Fruit fly (Drosophila melanogaster) whole organism, embryonic: ENCODE data around the gene Cyp4d14.

Experiments
- Atf6 ChIP-seq: fragments of 200-800 bp; sonication (Bioruptor generic); IDR thresholded peaks from 2 replicates; pipeline ENCODE4 v1.3.6; 2022; ENCODE audit warnings: missing biosample characterization, missing genetic modification characterization
- CG10979 ChIP-seq: fragments of 200-800 bp; sonication (Bioruptor generic); optimal IDR thresholded peaks from 2 replicates; lab custom pipeline; 2018; ENCODE audit warnings: missing biosample characterization, mild to moderate bottlenecking, missing genetic modification characterization, moderate library complexity
- CG14050 ChIP-seq: fragments of 200-800 bp; sonication (Bioruptor generic); IDR thresholded peaks from 3 replicates; pipeline ENCODE4 v1.3.6; 2022; ENCODE audit warnings: missing biosample characterization, missing genetic modification characterization
- CG31365 ChIP-seq: fragments of 200-800 bp; sonication (Bioruptor generic); optimal IDR thresholded peaks from 2 replicates; lab custom pipeline; 2018; ENCODE audit warnings: missing biosample characterization, mild to moderate bottlenecking, missing genetic modification characterization
- CG4617 ChIP-seq: fragments of 200-800 bp; sonication (Bioruptor generic); optimal IDR thresholded peaks from 3 replicates; lab custom pipeline; 2016; ENCODE audit warnings: missing biosample characterization, missing genetic modification characterization, borderline replicate concordance
- HLHmδ ChIP-seq: fragments of 200-800 bp; sonication (Bioruptor generic); optimal IDR thresholded peaks from 2 replicates; lab custom pipeline; 2018; ENCODE audit warnings: missing biosample characterization, mild to moderate bottlenecking, missing genetic modification characterization, moderate library complexity
- Hr51 ChIP-seq, 2 experiments: fragments of 200-800 bp; sonication (Bioruptor generic); optimal IDR thresholded peaks; 2 replicates in 1 of 2; 3 replicates in 1 of 2; lab custom pipeline; 2016 to 2018; ENCODE audit warnings: missing biosample characterization in 2 of 2, missing genetic modification characterization in 2 of 2, mild to moderate bottlenecking in 1 of 2, moderate library complexity in 1 of 2
- knrl ChIP-seq: fragments of 200-800 bp; sonication (Bioruptor generic); IDR thresholded peaks from 3 replicates; pipeline ENCODE4 v1.3.6; 2022; ENCODE audit warnings: missing biosample characterization, missing genetic modification characterization; ENCODE audit not compliant: partially characterized antibody
- mld ChIP-seq: fragments of 200-800 bp; sonication (Bioruptor generic); IDR thresholded peaks from 3 replicates; pipeline ENCODE4 v1.3.6; 2022; ENCODE audit warnings: missing biosample characterization, missing genetic modification characterization; ENCODE audit not compliant: partially characterized antibody
- schlank ChIP-seq: fragments of 200-800 bp; sonication (Bioruptor generic); optimal IDR thresholded peaks from 2 replicates; lab custom pipeline; 2018; ENCODE audit warnings: missing biosample characterization, mild to moderate bottlenecking, missing genetic modification characterization
- tll ChIP-seq, 2 experiments: fragments of 200-800 bp in 1 of 2; fragments of >200 bp in 1 of 2; sonication (Bioruptor generic) in 1 of 2; optimal IDR thresholded peaks; 2 replicates each; lab custom pipeline; 2017 to 2019; ENCODE audit warnings: missing biosample characterization in 2 of 2, missing genetic modification characterization in 2 of 2, mild to moderate bottlenecking in 1 of 2, moderate library complexity in 1 of 2
- toy ChIP-seq: fragments of 200-800 bp; sonication (Bioruptor generic); IDR thresholded peaks from 2 replicates; pipeline ENCODE4 v1.3.6; 2022; ENCODE audit warnings: missing biosample characterization, missing genetic modification characterization

DNA sequence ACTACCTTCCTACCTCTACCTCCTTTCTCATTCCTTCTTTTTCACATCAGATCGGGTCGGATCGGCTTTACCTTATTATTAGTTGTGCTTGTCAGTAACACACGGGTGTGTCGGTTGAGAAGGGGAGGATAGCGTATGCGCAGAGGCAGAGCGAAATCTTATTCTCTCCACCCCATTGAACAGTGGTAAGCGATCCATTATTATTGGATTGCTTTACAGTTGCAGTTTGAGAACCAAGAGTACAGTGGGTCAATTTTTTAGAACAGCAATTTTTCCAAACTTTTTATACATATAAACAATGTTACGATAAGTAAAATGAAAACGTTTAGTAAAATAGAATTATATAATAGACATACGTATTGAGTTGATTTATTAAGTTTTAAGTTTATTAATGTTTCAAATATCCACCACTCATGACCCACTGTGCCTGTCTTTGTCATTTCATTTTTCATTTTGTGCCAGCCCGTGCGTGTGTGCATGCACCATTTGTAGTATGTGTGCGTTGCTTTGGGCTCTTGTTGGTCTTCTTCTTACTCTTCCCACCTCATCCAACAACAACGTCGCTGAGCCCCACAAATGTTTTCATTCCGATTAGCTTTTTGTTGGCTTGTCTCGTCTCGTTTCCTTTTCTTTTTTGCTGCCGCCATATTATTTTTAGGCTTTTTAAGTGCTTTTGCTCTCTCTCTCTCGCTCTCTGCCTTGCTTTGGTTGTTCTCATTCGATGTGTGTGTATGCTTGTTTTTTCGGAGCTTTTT, 37.4 kb downstream of the Cyp4d14 start:
- TF ChIP-seq CG14050 (GFP tag; lab: Robert Waterston, UW) (peak; percentile 98), Atf6 (GFP tag; lab: Robert Waterston, UW) (peak; percentile 99), toy (GFP tag; lab: Robert Waterston, UW) (peak; percentile 98), Hr51 (GFP tag; optimal IDR thresholded peaks at IDR 0.05; lab: Kevin White, UChicago) (peak; percentile 95 to 100), CG4617 (GFP tag; lab: Kevin White, UChicago) (peak; percentile 94), CG10979 (peak; percentile 99), CG31365 (peak; percentile 93), HLHmδ (GFP tag; lab: Kevin White, UChicago) (no peak), tll (GFP tag; optimal IDR thresholded peaks at IDR 0.05; lab: Kevin White, UChicago) (no peak), knrl (GFP tag; lab: Robert Waterston, UW) (peak; percentile 72), mld (GFP tag; lab: Robert Waterston, UW) (no peak), schlank (peak; percentile 98)
